Fruit fly (Drosophila melanogaster) whole organism, embryonic: ENCODE data around the gene CG7565.

Experiments used
- ATbp ChIP-seq: fragments of 200-800 bp; sonication (Bioruptor generic); optimal IDR thresholded peaks from 2 replicates; lab custom pipeline; 2017; ENCODE audit warnings: missing biosample characterization, mild to moderate bottlenecking, missing genetic modification characterization, missing genetic modification reagents
- CG10147 ChIP-seq: fragments of 200-800 bp; sonication (Bioruptor generic); optimal IDR thresholded peaks from 2 replicates; lab custom pipeline; 2019; ENCODE audit warnings: missing biosample characterization, mild to moderate bottlenecking, missing genetic modification characterization, moderate library complexity
- CG1024 ChIP-seq: fragments of 200-800 bp; sonication (Bioruptor generic); IDR thresholded peaks from 2 replicates; pipeline ENCODE4 v1.3.6; 2022; ENCODE audit warnings: missing biosample characterization, missing genetic modification characterization
- CG10565 ChIP-seq: fragments of 200-800 bp; sonication (Bioruptor generic); optimal IDR thresholded peaks from 3 replicates; lab custom pipeline; 2016; ENCODE audit warnings: missing biosample characterization, mild to moderate bottlenecking, missing genetic modification characterization
- CG11085 ChIP-seq: fragments of 200-800 bp; sonication (Bioruptor generic); IDR thresholded peaks from 2 replicates; pipeline ENCODE4 v1.3.6; 2022; ENCODE audit warnings: missing biosample characterization, missing genetic modification characterization
- CG11456 ChIP-seq: fragments of 200-800 bp; sonication (Bioruptor generic); IDR thresholded peaks from 3 replicates; pipeline ENCODE4 v1.3.6; 2022; ENCODE audit warnings: missing biosample characterization, missing genetic modification characterization
- CG11560 ChIP-seq: fragments of 200-800 bp; sonication (Bioruptor generic); IDR thresholded peaks from 3 replicates; pipeline ENCODE4 v1.3.6; 2022; ENCODE audit warnings: missing biosample characterization, missing genetic modification characterization
- CG12769 ChIP-seq: fragments of 200-800 bp; sonication (Bioruptor generic); optimal IDR thresholded peaks from 2 replicates; lab custom pipeline; 2019; ENCODE audit warnings: missing biosample characterization, mild to moderate bottlenecking, missing genetic modification characterization, moderate library complexity
- CG14441 ChIP-seq: fragments of 200-800 bp; sonication (Bioruptor generic); IDR thresholded peaks from 2 replicates; pipeline ENCODE4 v1.3.6; 2022; ENCODE audit warnings: missing biosample characterization, missing genetic modification characterization
- CG18476 ChIP-seq: fragments of 200-800 bp; sonication (Bioruptor generic); optimal IDR thresholded peaks from 2 replicates; lab custom pipeline; 2016; ENCODE audit warnings: missing biosample characterization, mild to moderate bottlenecking, missing genetic modification characterization
- CG18619 ChIP-seq: fragments of 200-800 bp; sonication (Bioruptor generic); optimal IDR thresholded peaks from 3 replicates; lab custom pipeline; 2017; ENCODE audit warnings: missing biosample characterization, mild to moderate bottlenecking, missing genetic modification characterization
- CG2712 ChIP-seq: fragments of 200-800 bp; optimal IDR thresholded peaks from 3 replicates; lab custom pipeline; 2019; ENCODE audit warnings: missing biosample characterization, mild to moderate bottlenecking, missing genetic modification characterization, moderate library complexity
- CG2875 ChIP-seq: fragments of 200-800 bp; sonication (Bioruptor generic); optimal IDR thresholded peaks from 2 replicates; lab custom pipeline; 2017; ENCODE audit warnings: missing biosample characterization, mild to moderate bottlenecking, missing genetic modification characterization, missing genetic modification reagents
- CG3838 ChIP-seq: fragments of 200-800 bp; sonication (Bioruptor generic); optimal IDR thresholded peaks from 3 replicates; lab custom pipeline; 2016; ENCODE audit warnings: missing biosample characterization, missing genetic modification characterization
- CG4404 ChIP-seq: fragments of 200-800 bp; sonication (Bioruptor generic); IDR thresholded peaks from 2 replicates; pipeline ENCODE4 v1.3.6; 2022; ENCODE audit warnings: missing biosample characterization, missing genetic modification characterization
- CG4617 ChIP-seq: fragments of 200-800 bp; sonication (Bioruptor generic); optimal IDR thresholded peaks from 3 replicates; lab custom pipeline; 2016; ENCODE audit warnings: missing biosample characterization, missing genetic modification characterization, borderline replicate concordance
- CG8359 ChIP-seq: fragments of 200-800 bp; sonication (Bioruptor generic); optimal IDR thresholded peaks from 2 replicates; lab custom pipeline; 2017; ENCODE audit warnings: missing biosample characterization, mild to moderate bottlenecking, missing genetic modification characterization, borderline replicate concordance
- CHES-1-like ChIP-seq: fragments of 200-800 bp; sonication (Bioruptor generic); optimal IDR thresholded peaks from 2 replicates; lab custom pipeline; 2016; ENCODE audit warnings: missing biosample characterization, missing genetic modification characterization
- CkIIα-i1 ChIP-seq: fragments of 200-800 bp; sonication (Bioruptor generic); IDR thresholded peaks from 2 replicates; pipeline ENCODE4 v1.3.6; 2022; ENCODE audit warnings: missing biosample characterization, missing genetic modification characterization
- Deaf1 ChIP-seq: fragments of 200-800 bp; optimal IDR thresholded peaks from 3 replicates; lab custom pipeline; 2019; ENCODE audit warnings: missing biosample characterization, mild to moderate bottlenecking, missing genetic modification characterization, moderate library complexity
- GATAe ChIP-seq: fragments of 200-800 bp; sonication (Bioruptor generic); conservative IDR thresholded peaks from 2 replicates; pipeline ENCODE4 v1.3.6; 2022; ENCODE audit warnings: missing biosample characterization, missing genetic modification characterization
- HLHmδ ChIP-seq: fragments of 200-800 bp; sonication (Bioruptor generic); optimal IDR thresholded peaks from 2 replicates; lab custom pipeline; 2018; ENCODE audit warnings: missing biosample characterization, mild to moderate bottlenecking, missing genetic modification characterization, moderate library complexity
- Hr39 ChIP-seq: fragments of >200 bp; optimal IDR thresholded peaks from 2 replicates; lab custom pipeline; 2017
- Hr78 ChIP-seq, 2 experiments: fragments of 200-800 bp in 1 of 2; fragments of >200 bp in 1 of 2; sonication (Bioruptor generic) in 1 of 2; optimal IDR thresholded peaks; 2 replicates each; lab custom pipeline; 2017 to 2019; ENCODE audit warnings: missing biosample characterization in 2 of 2, missing genetic modification characterization in 2 of 2, mild to moderate bottlenecking in 1 of 2, moderate library complexity in 1 of 2
- Scr ChIP-seq: fragments of 200-800 bp; sonication (Bioruptor generic); IDR thresholded peaks from 2 replicates; pipeline ENCODE4 v1.3.6; 2022; ENCODE audit warnings: missing biosample characterization, missing genetic modification characterization; ENCODE audit not compliant: partially characterized antibody
- Sox100B ChIP-seq: fragments of 200-800 bp; sonication (Bioruptor generic); optimal IDR thresholded peaks from 3 replicates; lab custom pipeline; 2018; ENCODE audit warnings: missing biosample characterization, mild to moderate bottlenecking, missing genetic modification characterization
- ac ChIP-seq: fragments of 200-800 bp; sonication (Bioruptor generic); optimal IDR thresholded peaks from 3 replicates; lab custom pipeline; 2017; ENCODE audit warnings: missing biosample characterization, mild to moderate bottlenecking, missing genetic modification characterization
- br ChIP-seq: fragments of >200 bp; optimal IDR thresholded peaks from 2 replicates; lab custom pipeline; 2017
- bsh ChIP-seq, 2 experiments: fragments of 200-800 bp; sonication (Bioruptor generic); optimal IDR thresholded peaks; 2 replicates each; lab custom pipeline; 2017 to 2018; ENCODE audit warnings: mild to moderate bottlenecking in 2 of 2, missing biosample characterization in 2 of 2, missing genetic modification characterization in 2 of 2, moderate library complexity in 1 of 2
- chinmo ChIP-seq: fragments of 200-800 bp; sonication (Bioruptor generic); IDR thresholded peaks from 4 replicates; pipeline ENCODE4 v1.3.6; 2022; ENCODE audit warnings: missing biosample characterization, missing genetic modification characterization; ENCODE audit not compliant: partially characterized antibody
- ci ChIP-seq: fragments of 200-800 bp; sonication (Bioruptor generic); IDR thresholded peaks from 3 replicates; pipeline ENCODE4 v1.3.6; 2022; ENCODE audit warnings: missing biosample characterization, missing genetic modification characterization
- croc ChIP-seq: fragments of 200-800 bp; sonication (Bioruptor generic); conservative IDR thresholded peaks from 3 replicates; pipeline ENCODE4 v1.3.6; 2022; ENCODE audit warnings: missing biosample characterization, missing genetic modification characterization
- dan ChIP-seq: fragments of 200-800 bp; sonication (Bioruptor generic); IDR thresholded peaks from 2 replicates; pipeline ENCODE4 v1.3.6; 2022; ENCODE audit warnings: missing biosample characterization, missing genetic modification characterization
- fd96Cb ChIP-seq: fragments of 200-800 bp; sonication (Bioruptor generic); optimal IDR thresholded peaks from 2 replicates; lab custom pipeline; 2018; ENCODE audit warnings: missing biosample characterization, mild to moderate bottlenecking, missing genetic modification characterization, moderate library complexity
- gcm ChIP-seq: fragments of 200-800 bp; sonication (Bioruptor generic); optimal IDR thresholded peaks from 2 replicates; lab custom pipeline; 2019; ENCODE audit warnings: missing biosample characterization, mild to moderate bottlenecking, missing genetic modification characterization, moderate library complexity
- grn ChIP-seq: fragments of 200-800 bp; sonication (Bioruptor generic); optimal IDR thresholded peaks from 3 replicates; lab custom pipeline; 2017; ENCODE audit warnings: missing biosample characterization, missing genetic modification characterization
- hb ChIP-seq: fragments of 200-800 bp; sonication (Bioruptor generic); IDR thresholded peaks from 3 replicates; pipeline ENCODE4 v1.3.6; 2022; ENCODE audit warnings: missing biosample characterization, missing genetic modification characterization; ENCODE audit not compliant: partially characterized antibody
- hth ChIP-seq: fragments of >200 bp; optimal IDR thresholded peaks from 2 replicates; lab custom pipeline; 2017; ENCODE audit warnings: inconsistent platforms
- ken ChIP-seq: fragments of 200-800 bp; sonication (Bioruptor generic); IDR thresholded peaks from 3 replicates; pipeline ENCODE4 v1.3.6; 2022; ENCODE audit warnings: missing biosample characterization, missing genetic modification characterization
- lilli ChIP-seq: fragments of 200-800 bp; sonication (Bioruptor generic); optimal IDR thresholded peaks from 3 replicates; lab custom pipeline; 2016; ENCODE audit warnings: missing biosample characterization, missing genetic modification characterization
- nom ChIP-seq: fragments of 200-800 bp; sonication (Bioruptor generic); optimal IDR thresholded peaks from 2 replicates; lab custom pipeline; 2017; ENCODE audit warnings: missing biosample characterization, missing genetic modification characterization, mild to moderate bottlenecking, moderate library complexity, missing genetic modification reagents
- org-1 ChIP-seq: fragments of 200-800 bp; sonication (Bioruptor generic); optimal IDR thresholded peaks from 2 replicates; lab custom pipeline; 2017; ENCODE audit warnings: missing biosample characterization, missing genetic modification characterization
- ro ChIP-seq: fragments of 200-800 bp; sonication (Bioruptor generic); IDR thresholded peaks from 2 replicates; pipeline ENCODE4 v1.3.6; 2022; ENCODE audit warnings: missing biosample characterization, missing genetic modification characterization
- row ChIP-seq: fragments of 200-800 bp; sonication (Bioruptor generic); IDR thresholded peaks from 3 replicates; pipeline ENCODE4 v1.3.6; 2022; ENCODE audit warnings: missing biosample characterization, missing genetic modification characterization
- schlank ChIP-seq: fragments of 200-800 bp; sonication (Bioruptor generic); optimal IDR thresholded peaks from 2 replicates; lab custom pipeline; 2018; ENCODE audit warnings: missing biosample characterization, mild to moderate bottlenecking, missing genetic modification characterization
- seq ChIP-seq: fragments of 200-800 bp; sonication (Bioruptor generic); IDR thresholded peaks from 2 replicates; pipeline ENCODE4 v1.3.6; 2022; ENCODE audit warnings: missing biosample characterization, missing genetic modification characterization
- trem ChIP-seq: fragments of 200-800 bp; optimal IDR thresholded peaks from 3 replicates; lab custom pipeline; 2019; ENCODE audit warnings: missing biosample characterization, mild to moderate bottlenecking, missing genetic modification characterization, moderate library complexity
- tx ChIP-seq: fragments of 200-800 bp; sonication (Bioruptor generic); optimal IDR thresholded peaks from 2 replicates; lab custom pipeline; 2016; ENCODE audit warnings: missing biosample characterization, missing genetic modification characterization

CG7565 gene

dm6 chr3L:8058190-8058997 is 33.2 kb downstream of the CG7565 start, which contains the start of gene bip1 (continued):
- TF ChIP-seq Sox100B (GFP tag; lab: Kevin White, UChicago) (peak; percentile 29), seq (no peak; the same call in 1 of the 2 replicates), br (lab: Kevin White, UChicago) (no peak)

dm6 chr3L:8057823-8058189 is 33.8 kb downstream of the CG7565 start:
- TF ChIP-seq Deaf1 (tag; lab: Kevin White, UChicago) (peak; percentile 1), trem (tag; lab: Kevin White, UChicago) (no peak), HLHmδ (no peak), CHES-1-like (GFP tag; lab: Kevin White, UChicago) (no peak), CG11085 (GFP tag; lab: Robert Waterston, UW) (no peak), org-1 (GFP tag; lab: Kevin White, UChicago) (no peak), CG11560 (tag; lab: Robert Waterston, UW) (no peak), CG14441 (no peak), CG18619 (GFP tag; lab: Kevin White, UChicago) (no peak), grn (GFP tag; lab: Kevin White, UChicago) (no peak), CG10565 (GFP tag; lab: Kevin White, UChicago) (no peak), row (GFP tag; lab: Robert Waterston, UW) (no peak), nom (peak; percentile 34), dan (no peak), ac (GFP tag; lab: Kevin White, UChicago) (no peak), ro (no peak), lilli (GFP tag; lab: Kevin White, UChicago) (no peak)
- TF ChIP-seq, all 482 proteins: peak for 2

- TF ChIP-seq chinmo (GFP tag; lab: Robert Waterston, UW), result peak; percentile 70; the same call in 1 of the 4 replicates
- 0 out of 3 replicates have a peak, but pooled peaks have one; percentile 13 for TF ChIP-seq hb (GFP tag; lab: Robert Waterston, UW)
- no peak for TF ChIP-seq CG18476
- no peak for TF ChIP-seq CG4404 (GFP tag; lab: Robert Waterston, UW)
- TF ChIP-seq Hr39, result no peak
- no peak for TF ChIP-seq CG2875
- TF ChIP-seq CkIIα-i1 (GFP tag; lab: Robert Waterston, UW), result no peak
- TF ChIP-seq Scr (GFP tag; lab: Robert Waterston, UW), result peak; percentile 15; the same call in 1 of the 2 replicates
- TF ChIP-seq CG12769 (tag; lab: Kevin White, UChicago), result peak; percentile 32
- no peak for TF ChIP-seq GATAe (GFP tag; lab: Robert Waterston, UW)
- no peak for TF ChIP-seq CG2712
- no peak for TF ChIP-seq hth
- TF ChIP-seq bsh (GFP tag; optimal IDR thresholded peaks at IDR 0.05; lab: Kevin White, UChicago), result no peak
- no peak for TF ChIP-seq croc (GFP tag; lab: Robert Waterston, UW)
- TF ChIP-seq ken (GFP tag; lab: Robert Waterston, UW), result no peak
- no peak for TF ChIP-seq CG1024 (GFP tag; lab: Robert Waterston, UW)
- TF ChIP-seq fd96Cb (tag; lab: Kevin White, UChicago), result no peak
- no peak for TF ChIP-seq schlank (tag; lab: Kevin White, UChicago)
- no peak for TF ChIP-seq CG10147 (GFP tag; lab: Kevin White, UChicago)
- no peak for TF ChIP-seq gcm (GFP tag; lab: Kevin White, UChicago)
- peak in 1 of 2 experiments; percentile 37 for TF ChIP-seq Hr78 (GFP tag; optimal IDR thresholded peaks at IDR 0.05; lab: Kevin White, UChicago)
- no peak for TF ChIP-seq tx (GFP tag; lab: Kevin White, UChicago)
- no peak for TF ChIP-seq CG4617 (GFP tag; lab: Kevin White, UChicago)
- 0 out of 3 replicates have a peak, but pooled peaks have one; percentile 24 for TF ChIP-seq ci (GFP tag; lab: Robert Waterston, UW)
- no peak for TF ChIP-seq CG8359 (GFP tag; lab: Kevin White, UChicago)
- TF ChIP-seq CG11456 (GFP tag; lab: Robert Waterston, UW), result no peak
- TF ChIP-seq CG3838 (GFP tag; lab: Kevin White, UChicago), result no peak
- no peak for TF ChIP-seq ATbp
Observed at dm6 chr3L:8057423-8057822, 34.2 kb downstream of the CG7565 start.
